Fruit fly (Drosophila melanogaster) whole organism, embryonic: ENCODE data around the gene CG15439.

Source experiments
- Abd-B ChIP-seq: fragments of 200-800 bp; sonication (Bioruptor generic); optimal IDR thresholded peaks from 2 replicates; lab custom pipeline; 2018; ENCODE audit warnings: missing biosample characterization, mild to moderate bottlenecking, missing genetic modification characterization, moderate library complexity
- Ada2b ChIP-seq: fragments of 200-800 bp; sonication (Bioruptor generic); IDR thresholded peaks from 2 replicates; pipeline ENCODE4 v1.3.6; 2022; ENCODE audit warnings: missing biosample characterization, missing genetic modification characterization
- Aef1 ChIP-seq: fragments of 200-800 bp; sonication (Bioruptor generic); IDR thresholded peaks from 3 replicates; pipeline ENCODE4 v1.3.6; 2022; ENCODE audit warnings: missing biosample characterization, missing genetic modification characterization
- Antp ChIP-seq: fragments of 200-800 bp; sonication (Bioruptor generic); optimal IDR thresholded peaks from 3 replicates; lab custom pipeline; 2016; ENCODE audit warnings: missing biosample characterization, missing genetic modification characterization
- CG10321 ChIP-seq: fragments of 200-800 bp; sonication (Bioruptor generic); IDR thresholded peaks from 2 replicates; pipeline ENCODE4 v1.3.6; 2022; ENCODE audit warnings: missing biosample characterization, missing genetic modification characterization
- CG14050 ChIP-seq: fragments of 200-800 bp; sonication (Bioruptor generic); IDR thresholded peaks from 3 replicates; pipeline ENCODE4 v1.3.6; 2022; ENCODE audit warnings: missing biosample characterization, missing genetic modification characterization
- CG15073 ChIP-seq: fragments of 200-800 bp; sonication (Bioruptor generic); optimal IDR thresholded peaks from 2 replicates; lab custom pipeline; 2016; ENCODE audit warnings: missing biosample characterization, missing genetic modification characterization
- CG1602 ChIP-seq: fragments of 200-800 bp; sonication (Bioruptor generic); optimal IDR thresholded peaks from 3 replicates; lab custom pipeline; 2016; ENCODE audit warnings: missing biosample characterization, missing genetic modification characterization
- CG16815 ChIP-seq: fragments of 200-800 bp; sonication (Bioruptor generic); optimal IDR thresholded peaks from 3 replicates; lab custom pipeline; 2017; ENCODE audit warnings: missing biosample characterization, mild to moderate bottlenecking, missing genetic modification characterization
- CG17385 ChIP-seq: fragments of 200-800 bp; sonication (Bioruptor generic); optimal IDR thresholded peaks from 3 replicates; lab custom pipeline; 2018; ENCODE audit warnings: missing biosample characterization, mild to moderate bottlenecking, missing genetic modification characterization
- CG17612 ChIP-seq: fragments of 200-800 bp; sonication (Bioruptor generic); IDR thresholded peaks from 2 replicates; pipeline ENCODE4 v1.3.6; 2022; ENCODE audit warnings: missing biosample characterization, missing genetic modification characterization
- CG2129 ChIP-seq: fragments of 200-800 bp; sonication (Bioruptor generic); IDR thresholded peaks from 2 replicates; pipeline ENCODE4 v1.3.6; 2022; ENCODE audit warnings: missing biosample characterization, missing genetic modification characterization; ENCODE audit not compliant: partially characterized antibody
- CG30020 ChIP-seq: fragments of 200-800 bp; optimal IDR thresholded peaks from 2 replicates; lab custom pipeline; 2019; ENCODE audit warnings: missing biosample characterization, mild to moderate bottlenecking, missing genetic modification characterization, moderate library complexity
- CG3281 ChIP-seq: fragments of 200-800 bp; sonication (Bioruptor generic); optimal IDR thresholded peaks from 3 replicates; lab custom pipeline; 2017; ENCODE audit warnings: missing biosample characterization, mild to moderate bottlenecking, missing genetic modification characterization
- CG33213 ChIP-seq: fragments of 200-800 bp; sonication (Bioruptor generic); optimal IDR thresholded peaks from 3 replicates; lab custom pipeline; 2016; ENCODE audit warnings: missing biosample characterization, missing genetic modification characterization
- CG34422 ChIP-seq: fragments of 200-800 bp; sonication (Bioruptor generic); IDR thresholded peaks from 3 replicates; pipeline ENCODE4 v1.3.6; 2022; ENCODE audit warnings: missing biosample characterization, missing genetic modification characterization
- CG4282 ChIP-seq: fragments of 200-800 bp; sonication (Bioruptor generic); optimal IDR thresholded peaks from 2 replicates; lab custom pipeline; 2016; ENCODE audit warnings: missing biosample characterization, missing genetic modification characterization
- CG4707 ChIP-seq: fragments of 200-800 bp; sonication (Bioruptor generic); optimal IDR thresholded peaks from 2 replicates; lab custom pipeline; 2018; ENCODE audit warnings: missing biosample characterization, mild to moderate bottlenecking, missing genetic modification characterization, moderate library complexity
- CG4820 ChIP-seq: fragments of 200-800 bp; sonication (Bioruptor generic); optimal IDR thresholded peaks from 3 replicates; lab custom pipeline; 2016; ENCODE audit warnings: missing biosample characterization, missing genetic modification characterization
- CG6254 ChIP-seq: fragments of 200-800 bp; sonication (Bioruptor generic); optimal IDR thresholded peaks from 3 replicates; lab custom pipeline; 2017; ENCODE audit warnings: mild to moderate bottlenecking, missing biosample characterization, missing genetic modification reagents, missing genetic modification characterization
- CG7786 ChIP-seq: fragments of 200-800 bp; sonication (Bioruptor generic); optimal IDR thresholded peaks from 2 replicates; lab custom pipeline; 2016; ENCODE audit warnings: missing biosample characterization, missing genetic modification characterization
- CG7839 ChIP-seq: fragments of 200-800 bp; sonication (Bioruptor generic); optimal IDR thresholded peaks from 3 replicates; lab custom pipeline; 2018; ENCODE audit warnings: missing biosample characterization, mild to moderate bottlenecking, missing genetic modification characterization, moderate library complexity
- CG8359 ChIP-seq: fragments of 200-800 bp; sonication (Bioruptor generic); optimal IDR thresholded peaks from 2 replicates; lab custom pipeline; 2017; ENCODE audit warnings: missing biosample characterization, mild to moderate bottlenecking, missing genetic modification characterization, borderline replicate concordance
- CG8944 ChIP-seq: fragments of 200-800 bp; sonication (Bioruptor generic); optimal IDR thresholded peaks from 3 replicates; lab custom pipeline; 2016; ENCODE audit warnings: missing biosample characterization, missing genetic modification characterization
- CoRest ChIP-seq: fragments of 200-800 bp; sonication (Bioruptor generic); optimal IDR thresholded peaks from 3 replicates; lab custom pipeline; 2018; ENCODE audit warnings: missing biosample characterization, mild to moderate bottlenecking, missing genetic modification characterization, moderate library complexity
- Fer2 ChIP-seq: fragments of 200-800 bp; sonication (Bioruptor generic); optimal IDR thresholded peaks from 2 replicates; lab custom pipeline; 2018; ENCODE audit warnings: missing biosample characterization, mild to moderate bottlenecking, missing genetic modification characterization, moderate library complexity
- Fer3 ChIP-seq: fragments of 200-800 bp; sonication (Bioruptor generic); optimal IDR thresholded peaks from 2 replicates; lab custom pipeline; 2018; ENCODE audit warnings: missing biosample characterization, mild to moderate bottlenecking, missing genetic modification characterization, moderate library complexity
- H2.0 ChIP-seq: fragments of 200-800 bp; sonication (Bioruptor generic); IDR thresholded peaks from 2 replicates; pipeline ENCODE4 v1.3.6; 2022; ENCODE audit warnings: missing biosample characterization, missing genetic modification characterization
- Hand ChIP-seq: fragments of 200-800 bp; sonication (Bioruptor generic); optimal IDR thresholded peaks from 2 replicates; lab custom pipeline; 2017; ENCODE audit warnings: mild to moderate bottlenecking, missing biosample characterization, missing genetic modification reagents, missing genetic modification characterization
- Hey ChIP-seq: fragments of 200-800 bp; sonication (Bioruptor generic); optimal IDR thresholded peaks from 3 replicates; lab custom pipeline; 2018; ENCODE audit warnings: missing biosample characterization, mild to moderate bottlenecking, missing genetic modification characterization
- HmgZ ChIP-seq: fragments of 200-800 bp; sonication (Bioruptor generic); optimal IDR thresholded peaks from 2 replicates; lab custom pipeline; 2018; ENCODE audit warnings: missing biosample characterization, mild to moderate bottlenecking, missing genetic modification characterization
- Mes4 ChIP-seq: fragments of 200-800 bp; sonication (Bioruptor generic); optimal IDR thresholded peaks from 2 replicates; lab custom pipeline; 2016; ENCODE audit warnings: missing biosample characterization, missing genetic modification characterization
- NC2β ChIP-seq: fragments of 200-800 bp; sonication (Bioruptor generic); optimal IDR thresholded peaks from 2 replicates; lab custom pipeline; 2016; ENCODE audit warnings: missing biosample characterization, missing genetic modification characterization
- Nf-YA ChIP-seq: fragments of 200-800 bp; sonication (Bioruptor generic); IDR thresholded peaks from 2 replicates; pipeline ENCODE4 v1.3.6; 2022; ENCODE audit warnings: missing biosample characterization, missing genetic modification characterization
- Opbp ChIP-seq: fragments of 200-800 bp; sonication (Bioruptor generic); IDR thresholded peaks from 3 replicates; pipeline ENCODE4 v1.3.6; 2022; ENCODE audit warnings: missing biosample characterization, missing genetic modification characterization; ENCODE audit not compliant: partially characterized antibody
- Scr ChIP-seq: fragments of 200-800 bp; sonication (Bioruptor generic); IDR thresholded peaks from 2 replicates; pipeline ENCODE4 v1.3.6; 2022; ENCODE audit warnings: missing biosample characterization, missing genetic modification characterization; ENCODE audit not compliant: partially characterized antibody
- Sox100B ChIP-seq: fragments of 200-800 bp; sonication (Bioruptor generic); optimal IDR thresholded peaks from 3 replicates; lab custom pipeline; 2018; ENCODE audit warnings: missing biosample characterization, mild to moderate bottlenecking, missing genetic modification characterization
- ac ChIP-seq: fragments of 200-800 bp; sonication (Bioruptor generic); optimal IDR thresholded peaks from 3 replicates; lab custom pipeline; 2017; ENCODE audit warnings: missing biosample characterization, mild to moderate bottlenecking, missing genetic modification characterization
- aop ChIP-seq: fragments of 200-800 bp; sonication (Bioruptor generic); IDR thresholded peaks from 2 replicates; pipeline ENCODE4 v1.3.6; 2022; ENCODE audit warnings: missing biosample characterization, missing genetic modification characterization
- btn ChIP-seq: fragments of 200-800 bp; sonication (Bioruptor generic); optimal IDR thresholded peaks from 2 replicates; lab custom pipeline; 2016; ENCODE audit warnings: missing biosample characterization, missing genetic modification characterization
- corto ChIP-seq: fragments of 200-800 bp; sonication (Bioruptor generic); optimal IDR thresholded peaks from 2 replicates; lab custom pipeline; 2016; ENCODE audit warnings: missing biosample characterization, mild to moderate bottlenecking, missing genetic modification characterization, moderate library complexity
- dmrt11E ChIP-seq: fragments of 200-800 bp; sonication (Bioruptor generic); optimal IDR thresholded peaks from 3 replicates; lab custom pipeline; 2018; ENCODE audit warnings: missing biosample characterization, mild to moderate bottlenecking, missing genetic modification characterization, moderate library complexity
- fd96Cb ChIP-seq: fragments of 200-800 bp; sonication (Bioruptor generic); optimal IDR thresholded peaks from 2 replicates; lab custom pipeline; 2018; ENCODE audit warnings: missing biosample characterization, mild to moderate bottlenecking, missing genetic modification characterization, moderate library complexity
- fu2 ChIP-seq: fragments of 200-800 bp; sonication (Bioruptor generic); optimal IDR thresholded peaks from 2 replicates; lab custom pipeline; 2016; ENCODE audit warnings: missing biosample characterization, missing genetic modification characterization
- gce ChIP-seq: fragments of 200-800 bp; sonication (Bioruptor generic); IDR thresholded peaks from 3 replicates; pipeline ENCODE4 v1.3.6; 2022; ENCODE audit warnings: missing biosample characterization, missing genetic modification characterization
- gfzf ChIP-seq: fragments of 200-800 bp; sonication (Bioruptor generic); optimal IDR thresholded peaks from 2 replicates; lab custom pipeline; 2016; ENCODE audit warnings: missing biosample characterization, mild to moderate bottlenecking, missing genetic modification characterization, moderate library complexity
- ham ChIP-seq: fragments of 200-800 bp; sonication (Bioruptor generic); IDR thresholded peaks from 2 replicates; pipeline ENCODE4 v1.3.6; 2022; ENCODE audit warnings: missing biosample characterization, missing genetic modification characterization
- hkb ChIP-seq, 2 experiments: fragments of 200-800 bp in 1 of 2; fragments of >200 bp in 1 of 2; sonication (Bioruptor generic) in 1 of 2; IDR thresholded peaks in 1 of 2; optimal IDR thresholded peaks in 1 of 2; 2 replicates each; pipeline versions ENCODE4 v1.3.6 to Lab custom; 2017 to 2022; ENCODE audit warnings: missing biosample characterization in 1 of 2, missing genetic modification characterization in 1 of 2
- p53 ChIP-seq: fragments of 200-800 bp; sonication (Bioruptor generic); optimal IDR thresholded peaks from 2 replicates; lab custom pipeline; 2016; ENCODE audit warnings: missing biosample characterization, missing genetic modification characterization
- sob ChIP-seq: fragments of 200-800 bp; sonication (Bioruptor generic); IDR thresholded peaks from 2 replicates; pipeline ENCODE4 v1.3.6; 2022; ENCODE audit warnings: missing biosample characterization, missing genetic modification characterization
- tin ChIP-seq: fragments of 200-800 bp; sonication (Bioruptor generic); optimal IDR thresholded peaks from 3 replicates; lab custom pipeline; 2016; ENCODE audit warnings: missing biosample characterization, missing genetic modification characterization

CG15439 gene

dm6 chr2L:4463323-4463722, 10.5 kb upstream of the CG15439 start, which contains the start of the genes CG15443 and Paris (continued):
- TF ChIP-seq ac (GFP tag; lab: Kevin White, UChicago) (no peak), fu2 (no peak), gfzf (GFP tag; lab: Kevin White, UChicago) (no peak), CG17385 (GFP tag; lab: Kevin White, UChicago) (peak; percentile 14), CG30020 (tag; lab: Kevin White, UChicago) (peak; percentile 77), CoRest (tag; lab: Kevin White, UChicago) (peak; percentile 39), CG17612 (no peak), CG8944 (GFP tag; lab: Kevin White, UChicago) (no peak), CG1602 (no peak), CG2129 (GFP tag; lab: Robert Waterston, UW) (no peak), corto (no peak), Ada2b (GFP tag; lab: Robert Waterston, UW) (no peak; the same call in 1 of the 2 replicates), NC2β (no peak), sob (no peak), CG7786 (GFP tag; lab: Kevin White, UChicago) (no peak), CG4282 (GFP tag; lab: Kevin White, UChicago) (no peak), Fer3 (tag; lab: Kevin White, UChicago) (peak; percentile 15), hkb (optimal IDR thresholded peaks at IDR 0.05; lab: Kevin White, UChicago) (no peak), hkb (GFP tag; IDR thresholded peaks at IDR 0.05; lab: Robert Waterston, UW) (no peak), aop (no peak), CG16815 (GFP tag; lab: Kevin White, UChicago) (no peak), CG15073 (GFP tag; lab: Kevin White, UChicago) (no peak), Antp (no peak), CG33213 (GFP tag; lab: Kevin White, UChicago) (no peak), Hand (no peak)

dm6 chr2L:4459543-4459942, 6.7 kb upstream of the CG15439 start, which contains the start of the genes mRpL27 and CG15435:
Gene mRpL27, minus strand, starts transcription at chr2L:4459638.
Gene CG15435, plus strand, starts transcription at chr2L:4459729.
- TF ChIP-seq btn: no peak
- no peak for TF ChIP-seq CG4820
- peak; percentile 41; the same call in 1 of the 2 replicates for TF ChIP-seq Scr (GFP tag; lab: Robert Waterston, UW)
- TF ChIP-seq Sox100B (GFP tag; lab: Kevin White, UChicago): no peak
- TF ChIP-seq CG34422 (GFP tag; lab: Robert Waterston, UW): no peak
- TF ChIP-seq Fer2 (tag; lab: Kevin White, UChicago): peak; percentile 16
- TF ChIP-seq tin (GFP tag; lab: Kevin White, UChicago): no peak
- no peak for TF ChIP-seq gce (GFP tag; lab: Robert Waterston, UW)
- no peak for TF ChIP-seq ham (GFP tag; lab: Robert Waterston, UW)
- no peak for TF ChIP-seq H2.0
- peak; percentile 10 for TF ChIP-seq Abd-B
- TF ChIP-seq Opbp (GFP tag; lab: Robert Waterston, UW): 0 out of 3 replicates have a peak, but pooled peaks have one; percentile 15
- TF ChIP-seq CG17612: no peak
- peak; percentile 49 for TF ChIP-seq CG7839 (tag; lab: Kevin White, UChicago)
- TF ChIP-seq CG6254 (GFP tag; lab: Kevin White, UChicago): no peak
- TF ChIP-seq Mes4 (GFP tag; lab: Kevin White, UChicago): no peak
- TF ChIP-seq HmgZ (tag; lab: Kevin White, UChicago): peak; percentile 81
- TF ChIP-seq CG3281: peak; percentile 50
- TF ChIP-seq fd96Cb (tag; lab: Kevin White, UChicago): no peak
- no peak for TF ChIP-seq CG10321
- TF ChIP-seq Aef1 (GFP tag; lab: Robert Waterston, UW): no peak
- no peak for TF ChIP-seq Hey
- TF ChIP-seq CG4707 (GFP tag; lab: Kevin White, UChicago): no peak
- no peak for TF ChIP-seq Nf-YA (GFP tag; lab: Robert Waterston, UW)
- no peak for TF ChIP-seq CG14050 (GFP tag; lab: Robert Waterston, UW)
- peak; percentile 24 for TF ChIP-seq dmrt11E
- TF ChIP-seq ac (GFP tag; lab: Kevin White, UChicago): no peak
- TF ChIP-seq CG8359: no peak
- no peak for TF ChIP-seq p53 (GFP tag; lab: Kevin White, UChicago)
